Worm (Caenorhabditis elegans) whole organism, midembryonic: ENCODE measurements around the gene F54E12.2.

Experiments
- flt-1 ChIP-seq: fragments of 200-800 bp; sonication (Bioruptor generic); IDR thresholded peaks from 2 replicates; pipeline ENCODE4 v1.3.6; 2022; ENCODE audit warnings: missing genetic modification characterization, missing compliant biosample characterization
- med-1 ChIP-seq: sonication (generic microtip); optimal IDR thresholded peaks from 2 replicates; lab custom pipeline; 2017; ENCODE audit warnings: missing genetic modification characterization, mild to moderate bottlenecking, missing compliant biosample characterization, antibody characterized with exemption, missing genetic modification reagents; ENCODE audit not compliant: insufficient read depth
- ref-1 ChIP-seq: fragments of 200-800 bp; sonication (Bioruptor generic); conservative IDR thresholded peaks from 2 replicates; pipeline ENCODE4 v1.3.6; 2022; ENCODE audit warnings: missing genetic modification reagents, missing genetic modification characterization, missing compliant biosample characterization
- tab-1 ChIP-seq: fragments of 200-800 bp; sonication (Bioruptor generic); IDR thresholded peaks from 2 replicates; pipeline ENCODE4 v1.3.6; 2022; ENCODE audit warnings: missing genetic modification characterization, missing compliant biosample characterization

- TF ChIP-seq tab-1 (no peak), med-1 (GFP tag; lab: Kevin White, UChicago) (no peak), ref-1 (GFP tag; lab: Robert Waterston, UW) (no peak), flt-1 (no peak)
Measured at ce11 chrIV:11286112-11286511, 50.9 kb downstream of the F54E12.2 start.
